Fruit fly (Drosophila melanogaster) whole organism, embryonic: ENCODE results near the gene SmydA-2.

Source experiments
- Abd-B ChIP-seq: fragments of 200-800 bp; sonication (Bioruptor generic); optimal IDR thresholded peaks from 2 replicates; lab custom pipeline; 2018; ENCODE audit warnings: missing biosample characterization, mild to moderate bottlenecking, missing genetic modification characterization, moderate library complexity
- BtbVII ChIP-seq: fragments of 200-800 bp; sonication (Bioruptor generic); optimal IDR thresholded peaks from 3 replicates; lab custom pipeline; 2017; ENCODE audit warnings: missing biosample characterization, mild to moderate bottlenecking, missing genetic modification characterization
- CG10147 ChIP-seq: fragments of 200-800 bp; sonication (Bioruptor generic); optimal IDR thresholded peaks from 2 replicates; lab custom pipeline; 2019; ENCODE audit warnings: missing biosample characterization, mild to moderate bottlenecking, missing genetic modification characterization, moderate library complexity
- CG11247 ChIP-seq: fragments of 200-800 bp; sonication (Bioruptor generic); IDR thresholded peaks from 2 replicates; pipeline ENCODE4 v1.3.6; 2022; ENCODE audit warnings: missing biosample characterization, missing genetic modification characterization
- CG12659 ChIP-seq: fragments of 200-800 bp; sonication (Bioruptor generic); optimal IDR thresholded peaks from 3 replicates; lab custom pipeline; 2017; ENCODE audit warnings: mild to moderate bottlenecking, missing biosample characterization, missing genetic modification reagents, missing genetic modification characterization
- CG12769 ChIP-seq: fragments of 200-800 bp; sonication (Bioruptor generic); optimal IDR thresholded peaks from 2 replicates; lab custom pipeline; 2019; ENCODE audit warnings: missing biosample characterization, mild to moderate bottlenecking, missing genetic modification characterization, moderate library complexity
- CG14667 ChIP-seq: fragments of 200-800 bp; sonication (Bioruptor generic); IDR thresholded peaks from 2 replicates; pipeline ENCODE4 v1.3.6; 2022; ENCODE audit warnings: missing biosample characterization, missing genetic modification characterization
- CG1647 ChIP-seq: fragments of 200-800 bp; sonication (Bioruptor generic); optimal IDR thresholded peaks from 3 replicates; lab custom pipeline; 2016; ENCODE audit warnings: missing biosample characterization, missing genetic modification characterization
- CG18262 ChIP-seq: fragments of 200-800 bp; optimal IDR thresholded peaks from 3 replicates; lab custom pipeline; 2019; ENCODE audit warnings: missing biosample characterization, mild to moderate bottlenecking, missing genetic modification characterization, moderate library complexity
- CG1832 ChIP-seq: fragments of 200-800 bp; sonication (Bioruptor generic); optimal IDR thresholded peaks from 2 replicates; lab custom pipeline; 2017; ENCODE audit warnings: missing biosample characterization, mild to moderate bottlenecking, missing genetic modification characterization, inconsistent platforms
- CG2199 ChIP-seq: fragments of 200-800 bp; sonication (Bioruptor generic); IDR thresholded peaks from 3 replicates; pipeline ENCODE4 v1.3.6; 2022; ENCODE audit warnings: missing biosample characterization, missing genetic modification characterization
- CG42726 ChIP-seq: fragments of 200-800 bp; sonication (Bioruptor generic); IDR thresholded peaks from 2 replicates; pipeline ENCODE4 v1.3.6; 2022; ENCODE audit warnings: missing biosample characterization, missing genetic modification characterization; ENCODE audit not compliant: partially characterized antibody
- CG4404 ChIP-seq: fragments of 200-800 bp; sonication (Bioruptor generic); IDR thresholded peaks from 2 replicates; pipeline ENCODE4 v1.3.6; 2022; ENCODE audit warnings: missing biosample characterization, missing genetic modification characterization
- CG4854 ChIP-seq: fragments of 200-800 bp; sonication (Bioruptor generic); optimal IDR thresholded peaks from 2 replicates; lab custom pipeline; 2016; ENCODE audit warnings: missing biosample characterization, missing genetic modification characterization, inconsistent platforms
- CG5245 ChIP-seq: fragments of 200-800 bp; sonication (Bioruptor generic); optimal IDR thresholded peaks from 3 replicates; lab custom pipeline; 2016; ENCODE audit warnings: missing biosample characterization, missing genetic modification characterization
- CG7987 ChIP-seq: fragments of 200-800 bp; sonication (Bioruptor generic); optimal IDR thresholded peaks from 2 replicates; lab custom pipeline; 2018; ENCODE audit warnings: missing biosample characterization, mild to moderate bottlenecking, missing genetic modification characterization, moderate library complexity
- CG8924 ChIP-seq: fragments of 200-800 bp; optimal IDR thresholded peaks from 3 replicates; lab custom pipeline; 2019; ENCODE audit warnings: missing biosample characterization, mild to moderate bottlenecking, missing genetic modification characterization, moderate library complexity
- Drgx ChIP-seq: fragments of 200-800 bp; sonication (Bioruptor generic); IDR thresholded peaks from 2 replicates; pipeline ENCODE4 v1.3.6; 2022; ENCODE audit warnings: missing biosample characterization, missing genetic modification characterization
- Elba2 ChIP-seq: fragments of 200-800 bp; sonication (Bioruptor generic); optimal IDR thresholded peaks from 3 replicates; lab custom pipeline; 2016; ENCODE audit warnings: missing biosample characterization, missing genetic modification characterization
- Fer2 ChIP-seq: fragments of 200-800 bp; sonication (Bioruptor generic); optimal IDR thresholded peaks from 2 replicates; lab custom pipeline; 2018; ENCODE audit warnings: missing biosample characterization, mild to moderate bottlenecking, missing genetic modification characterization, moderate library complexity
- H2.0 ChIP-seq: fragments of 200-800 bp; sonication (Bioruptor generic); IDR thresholded peaks from 2 replicates; pipeline ENCODE4 v1.3.6; 2022; ENCODE audit warnings: missing biosample characterization, missing genetic modification characterization
- Lim3 ChIP-seq: fragments of 200-800 bp; sonication (Bioruptor generic); IDR thresholded peaks from 2 replicates; pipeline ENCODE4 v1.3.6; 2022; ENCODE audit warnings: missing biosample characterization, missing genetic modification characterization
- MBD-R2 ChIP-seq: fragments of 200-800 bp; sonication (Bioruptor generic); IDR thresholded peaks from 2 replicates; pipeline ENCODE4 v1.3.6; 2022; ENCODE audit warnings: missing biosample characterization, missing genetic modification characterization
- MTF-1 ChIP-seq: fragments of 200-800 bp; sonication (Bioruptor generic); optimal IDR thresholded peaks from 2 replicates; lab custom pipeline; 2018; ENCODE audit warnings: missing biosample characterization, mild to moderate bottlenecking, missing genetic modification characterization, borderline replicate concordance
- Max ChIP-seq: fragments of 200-800 bp; sonication (Bioruptor generic); optimal IDR thresholded peaks from 2 replicates; lab custom pipeline; 2016; ENCODE audit warnings: missing biosample characterization, mild to moderate bottlenecking, missing genetic modification characterization
- Mrtf ChIP-seq: fragments of 200-800 bp; sonication (Bioruptor generic); IDR thresholded peaks from 3 replicates; pipeline ENCODE4 v1.3.6; 2022; ENCODE audit warnings: missing biosample characterization, missing genetic modification characterization
- Rx ChIP-seq: fragments of 200-800 bp; sonication (Bioruptor generic); IDR thresholded peaks from 2 replicates; pipeline ENCODE4 v1.3.6; 2022; ENCODE audit warnings: missing biosample characterization, missing genetic modification characterization
- Tbp ChIP-seq: fragments of >200 bp; optimal IDR thresholded peaks from 2 replicates; lab custom pipeline; 2018; ENCODE audit warnings: missing biosample characterization, missing genetic modification characterization
- Xbp1 ChIP-seq: fragments of 200-800 bp; sonication (Bioruptor generic); optimal IDR thresholded peaks from 3 replicates; lab custom pipeline; 2016; ENCODE audit warnings: missing biosample characterization, mild to moderate bottlenecking, missing genetic modification characterization
- chinmo ChIP-seq: fragments of 200-800 bp; sonication (Bioruptor generic); IDR thresholded peaks from 4 replicates; pipeline ENCODE4 v1.3.6; 2022; ENCODE audit warnings: missing biosample characterization, missing genetic modification characterization; ENCODE audit not compliant: partially characterized antibody
- crc ChIP-seq: fragments of 200-800 bp; sonication (Bioruptor generic); optimal IDR thresholded peaks from 2 replicates; lab custom pipeline; 2016; ENCODE audit warnings: missing biosample characterization, missing genetic modification characterization
- dati ChIP-seq: fragments of 200-800 bp; sonication (Bioruptor generic); IDR thresholded peaks from 2 replicates; pipeline ENCODE4 v1.3.6; 2022; ENCODE audit warnings: missing biosample characterization, missing genetic modification characterization
- dmrt11E ChIP-seq: fragments of 200-800 bp; sonication (Bioruptor generic); optimal IDR thresholded peaks from 3 replicates; lab custom pipeline; 2018; ENCODE audit warnings: missing biosample characterization, mild to moderate bottlenecking, missing genetic modification characterization, moderate library complexity
- dysf ChIP-seq: fragments of 200-800 bp; sonication (Bioruptor generic); IDR thresholded peaks from 3 replicates; pipeline ENCODE4 v1.3.6; 2022; ENCODE audit warnings: missing biosample characterization, missing genetic modification characterization
- esg ChIP-seq: fragments of 200-800 bp; sonication (Bioruptor generic); conservative IDR thresholded peaks from 2 replicates; pipeline ENCODE4 v1.3.6; 2022; ENCODE audit warnings: missing biosample characterization, missing genetic modification characterization
- gce ChIP-seq: fragments of 200-800 bp; sonication (Bioruptor generic); IDR thresholded peaks from 3 replicates; pipeline ENCODE4 v1.3.6; 2022; ENCODE audit warnings: missing biosample characterization, missing genetic modification characterization
- hb ChIP-seq: fragments of 200-800 bp; sonication (Bioruptor generic); IDR thresholded peaks from 3 replicates; pipeline ENCODE4 v1.3.6; 2022; ENCODE audit warnings: missing biosample characterization, missing genetic modification characterization; ENCODE audit not compliant: partially characterized antibody
- hbn ChIP-seq: fragments of 200-800 bp; sonication (Bioruptor generic); IDR thresholded peaks from 2 replicates; pipeline ENCODE4 v1.3.6; 2022; ENCODE audit warnings: missing biosample characterization, missing genetic modification characterization; ENCODE audit not compliant: partially characterized antibody
- knrl ChIP-seq: fragments of 200-800 bp; sonication (Bioruptor generic); IDR thresholded peaks from 3 replicates; pipeline ENCODE4 v1.3.6; 2022; ENCODE audit warnings: missing biosample characterization, missing genetic modification characterization; ENCODE audit not compliant: partially characterized antibody
- maf-S ChIP-seq: fragments of 200-800 bp; sonication (Bioruptor generic); optimal IDR thresholded peaks from 2 replicates; lab custom pipeline; 2016; ENCODE audit warnings: missing biosample characterization, missing genetic modification characterization
- mam ChIP-seq: fragments of 200-800 bp; sonication (Bioruptor generic); optimal IDR thresholded peaks from 3 replicates; lab custom pipeline; 2016; ENCODE audit warnings: missing biosample characterization, missing genetic modification characterization
- org-1 ChIP-seq: fragments of 200-800 bp; sonication (Bioruptor generic); optimal IDR thresholded peaks from 2 replicates; lab custom pipeline; 2017; ENCODE audit warnings: missing biosample characterization, missing genetic modification characterization
- otp ChIP-seq: fragments of 200-800 bp; sonication (Bioruptor generic); IDR thresholded peaks from 3 replicates; pipeline ENCODE4, ENCODE4 v1.3.6; 2022; ENCODE audit warnings: missing biosample characterization, missing genetic modification characterization
- sd ChIP-seq: fragments of 200-800 bp; sonication (Bioruptor generic); optimal IDR thresholded peaks from 3 replicates; lab custom pipeline; 2018; ENCODE audit warnings: missing biosample characterization, mild to moderate bottlenecking, missing genetic modification characterization, moderate library complexity
- so ChIP-seq: fragments of 200-800 bp; sonication (Bioruptor generic); IDR thresholded peaks from 3 replicates; pipeline ENCODE4 v1.3.6; 2022; ENCODE audit warnings: missing biosample characterization, missing genetic modification characterization
- sug ChIP-seq: fragments of 200-800 bp; optimal IDR thresholded peaks from 2 replicates; lab custom pipeline; 2019; ENCODE audit warnings: missing biosample characterization, mild to moderate bottlenecking, missing genetic modification characterization, moderate library complexity
- tgo ChIP-seq: fragments of 200-800 bp; sonication (Bioruptor generic); IDR thresholded peaks from 3 replicates; pipeline ENCODE4 v1.3.6; 2022; ENCODE audit warnings: missing biosample characterization, missing genetic modification characterization
- vvl ChIP-seq: fragments of 200-800 bp; sonication (Bioruptor generic); IDR thresholded peaks from 2 replicates; pipeline ENCODE4 v1.3.6; 2022; ENCODE audit warnings: missing biosample characterization, missing genetic modification characterization
- wor ChIP-seq: fragments of 200-800 bp; sonication (Bioruptor generic); IDR thresholded peaks from 2 replicates; pipeline ENCODE4 v1.3.6; 2022; ENCODE audit warnings: missing biosample characterization, missing genetic modification characterization
- zen2 ChIP-seq: fragments of 200-800 bp; sonication (Bioruptor generic); IDR thresholded peaks from 3 replicates; pipeline ENCODE4 v1.3.6; 2022; ENCODE audit warnings: missing biosample characterization, missing genetic modification characterization; ENCODE audit not compliant: partially characterized antibody

The SmydA-2 gene

dm6 chr3L:18992820-18993219 lies 10.2 kb downstream of the SmydA-2 start (continued):
- TF ChIP-seq dati (GFP tag; lab: Robert Waterston, UW): no peak
- TF ChIP-seq CG18262 (tag; lab: Kevin White, UChicago): no peak
- TF ChIP-seq crc (GFP tag; lab: Kevin White, UChicago): no peak
- TF ChIP-seq org-1 (GFP tag; lab: Kevin White, UChicago): no peak
- no peak for TF ChIP-seq tgo
- peak; percentile 47 for TF ChIP-seq CG7987
- TF ChIP-seq BtbVII (GFP tag; lab: Kevin White, UChicago): no peak
- TF ChIP-seq chinmo (GFP tag; lab: Robert Waterston, UW): no peak
- peak; percentile 83 for TF ChIP-seq sug (tag; lab: Kevin White, UChicago)
- no peak for TF ChIP-seq CG10147 (GFP tag; lab: Kevin White, UChicago)
- TF ChIP-seq Xbp1: no peak
- no peak for TF ChIP-seq knrl (GFP tag; lab: Robert Waterston, UW)
- peak; percentile 60 for TF ChIP-seq Tbp (GFP tag; lab: Kevin White, UChicago)
- no peak for TF ChIP-seq dysf (GFP tag; lab: Robert Waterston, UW)
- no peak for TF ChIP-seq otp (GFP tag; lab: Robert Waterston, UW)
- TF ChIP-seq, all 482 proteins: peak for 10

DNA sequence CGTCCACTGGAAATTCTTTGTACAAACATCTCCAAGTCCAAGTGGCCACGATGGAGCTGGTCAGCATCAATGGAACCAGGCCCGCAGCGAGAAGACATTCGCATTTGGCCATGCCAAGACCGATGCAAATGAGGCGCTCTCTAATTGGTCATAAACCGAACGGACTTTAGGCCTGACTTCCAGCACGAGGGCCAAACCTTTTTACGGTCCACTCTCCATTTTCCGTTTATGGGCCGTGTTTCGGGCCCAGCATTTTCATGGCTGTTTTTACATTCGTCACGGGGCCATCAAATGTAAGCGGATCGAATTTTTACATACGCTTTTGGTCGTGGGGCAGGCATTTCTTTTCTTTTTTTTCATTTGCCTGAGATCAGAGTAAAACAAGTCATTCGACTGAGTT lies 13.4 kb downstream of the SmydA-2 start, which contains the start of gene CG34256:
Gene CG34256, minus strand, starts transcription at position 205 of the 400 bp plus-strand sequence.
- no peak for TF ChIP-seq Mrtf
- TF ChIP-seq H2.0: no peak
- no peak for TF ChIP-seq mam (GFP tag; lab: Kevin White, UChicago)
- no peak for TF ChIP-seq MBD-R2
- TF ChIP-seq knrl (GFP tag; lab: Robert Waterston, UW): no peak
- TF ChIP-seq Elba2: no peak
- TF ChIP-seq CG4854 (GFP tag; lab: Kevin White, UChicago): no peak
- no peak for TF ChIP-seq CG42726 (GFP tag; lab: Robert Waterston, UW)
- peak; percentile 19 for TF ChIP-seq Abd-B (GFP tag; lab: Kevin White, UChicago)
- TF ChIP-seq sd: peak; percentile 53
- no peak for TF ChIP-seq hb (GFP tag; lab: Robert Waterston, UW)
- TF ChIP-seq CG1647: no peak
- TF ChIP-seq vvl (GFP tag; lab: Robert Waterston, UW): peak; percentile 68; the same call in 1 of the 2 replicates
- no peak for TF ChIP-seq Lim3 (GFP tag; lab: Robert Waterston, UW)
- TF ChIP-seq so: peak; percentile 53; the same call in 1 of the 3 replicates
- no peak for TF ChIP-seq CG5245
- TF ChIP-seq CG14667 (GFP tag; lab: Robert Waterston, UW): no peak
- TF ChIP-seq CG12659 (GFP tag; lab: Kevin White, UChicago): no peak
- no peak for TF ChIP-seq CG11247 (GFP tag; lab: Robert Waterston, UW)
- no peak for TF ChIP-seq gce
- TF ChIP-seq CG8924 (tag; lab: Kevin White, UChicago): no peak
- no peak for TF ChIP-seq CG4404 (GFP tag; lab: Robert Waterston, UW)
- TF ChIP-seq hbn (GFP tag; lab: Robert Waterston, UW): no peak
- TF ChIP-seq dmrt11E (tag; lab: Kevin White, UChicago): no peak
- TF ChIP-seq CG12769 (tag; lab: Kevin White, UChicago): peak; percentile 87
- TF ChIP-seq sug (tag; lab: Kevin White, UChicago): peak; percentile 1
- TF ChIP-seq dysf (GFP tag; lab: Robert Waterston, UW): no peak
- no peak for TF ChIP-seq Fer2 (tag; lab: Kevin White, UChicago)
- TF ChIP-seq Max (GFP tag; lab: Kevin White, UChicago): no peak
- no peak for TF ChIP-seq wor (GFP tag; lab: Robert Waterston, UW)
- TF ChIP-seq zen2: no peak
- TF ChIP-seq maf-S (GFP tag; lab: Kevin White, UChicago): no peak
- TF ChIP-seq CG1832 (GFP tag; lab: Kevin White, UChicago): no peak
- TF ChIP-seq esg (GFP tag; lab: Robert Waterston, UW): no peak
- no peak for TF ChIP-seq Rx (GFP tag; lab: Robert Waterston, UW)
- no peak for TF ChIP-seq Drgx (GFP tag; lab: Robert Waterston, UW)
- no peak for TF ChIP-seq MTF-1 (GFP tag; lab: Kevin White, UChicago)
- TF ChIP-seq CG2199 (GFP tag; lab: Robert Waterston, UW): 0 out of 3 replicates have a peak, but pooled peaks have one; percentile 59
- no peak for TF ChIP-seq CG10147 (GFP tag; lab: Kevin White, UChicago)
